Fruit fly (Drosophila melanogaster) whole organism, embryonic: ENCODE data around the gene CG4455.

Source experiments
- Antp ChIP-seq: fragments of 200-800 bp; sonication (Bioruptor generic); optimal IDR thresholded peaks from 3 replicates; lab custom pipeline; 2016; ENCODE audit warnings: missing biosample characterization, missing genetic modification characterization
- C15 ChIP-seq: fragments of 200-800 bp; sonication (Bioruptor generic); IDR thresholded peaks from 3 replicates; pipeline ENCODE4 v1.3.6; 2022; ENCODE audit warnings: missing biosample characterization, missing genetic modification characterization
- CG12236 ChIP-seq: fragments of 200-800 bp; sonication (Bioruptor generic); optimal IDR thresholded peaks from 2 replicates; lab custom pipeline; 2016; ENCODE audit warnings: missing biosample characterization, missing genetic modification characterization
- CG12659 ChIP-seq: fragments of 200-800 bp; sonication (Bioruptor generic); optimal IDR thresholded peaks from 3 replicates; lab custom pipeline; 2017; ENCODE audit warnings: mild to moderate bottlenecking, missing biosample characterization, missing genetic modification reagents, missing genetic modification characterization
- CG14441 ChIP-seq: fragments of 200-800 bp; sonication (Bioruptor generic); IDR thresholded peaks from 2 replicates; pipeline ENCODE4 v1.3.6; 2022; ENCODE audit warnings: missing biosample characterization, missing genetic modification characterization
- CG14667 ChIP-seq: fragments of 200-800 bp; sonication (Bioruptor generic); IDR thresholded peaks from 2 replicates; pipeline ENCODE4 v1.3.6; 2022; ENCODE audit warnings: missing biosample characterization, missing genetic modification characterization
- CG14860 ChIP-seq: fragments of 200-800 bp; sonication (Bioruptor generic); IDR thresholded peaks from 3 replicates; pipeline ENCODE4 v1.3.6; 2022; ENCODE audit warnings: missing biosample characterization, missing genetic modification characterization; ENCODE audit not compliant: partially characterized antibody
- CG15696 ChIP-seq: fragments of 200-800 bp; sonication (Bioruptor generic); optimal IDR thresholded peaks from 2 replicates; lab custom pipeline; 2019; ENCODE audit warnings: missing biosample characterization, mild to moderate bottlenecking, missing genetic modification characterization, moderate library complexity
- CG16779 ChIP-seq: fragments of 200-800 bp; sonication (Bioruptor generic); IDR thresholded peaks from 2 replicates; pipeline ENCODE4 v1.3.6; 2022; ENCODE audit warnings: missing biosample characterization, missing genetic modification characterization
- CG17361 ChIP-seq: fragments of 200-800 bp; sonication (Bioruptor generic); IDR thresholded peaks from 3 replicates; pipeline ENCODE4 v1.3.6; 2022; ENCODE audit warnings: missing biosample characterization, missing genetic modification characterization
- CG17612 ChIP-seq: fragments of 200-800 bp; sonication (Bioruptor generic); IDR thresholded peaks from 2 replicates; pipeline ENCODE4 v1.3.6; 2022; ENCODE audit warnings: missing biosample characterization, missing genetic modification characterization
- CG2199 ChIP-seq: fragments of 200-800 bp; sonication (Bioruptor generic); IDR thresholded peaks from 3 replicates; pipeline ENCODE4 v1.3.6; 2022; ENCODE audit warnings: missing biosample characterization, missing genetic modification characterization
- CG2202 ChIP-seq: fragments of 200-800 bp; sonication (Bioruptor generic); optimal IDR thresholded peaks from 2 replicates; lab custom pipeline; 2018; ENCODE audit warnings: missing biosample characterization, mild to moderate bottlenecking, missing genetic modification characterization
- CG30431 ChIP-seq: fragments of 200-800 bp; sonication (Bioruptor generic); optimal IDR thresholded peaks from 2 replicates; lab custom pipeline; 2017; ENCODE audit warnings: missing biosample characterization, missing genetic modification characterization
- CG42726 ChIP-seq: fragments of 200-800 bp; sonication (Bioruptor generic); IDR thresholded peaks from 2 replicates; pipeline ENCODE4 v1.3.6; 2022; ENCODE audit warnings: missing biosample characterization, missing genetic modification characterization; ENCODE audit not compliant: partially characterized antibody
- CG4282 ChIP-seq: fragments of 200-800 bp; sonication (Bioruptor generic); optimal IDR thresholded peaks from 2 replicates; lab custom pipeline; 2016; ENCODE audit warnings: missing biosample characterization, missing genetic modification characterization
- CG4328 ChIP-seq: fragments of 200-800 bp; sonication (Bioruptor generic); optimal IDR thresholded peaks from 3 replicates; lab custom pipeline; 2017; ENCODE audit warnings: missing biosample characterization, missing genetic modification reagents, missing genetic modification characterization
- CG4424 ChIP-seq: fragments of 200-800 bp; sonication (Bioruptor generic); optimal IDR thresholded peaks from 3 replicates; lab custom pipeline; 2016; ENCODE audit warnings: missing biosample characterization, missing genetic modification characterization
- CG5245 ChIP-seq: fragments of 200-800 bp; sonication (Bioruptor generic); optimal IDR thresholded peaks from 3 replicates; lab custom pipeline; 2016; ENCODE audit warnings: missing biosample characterization, missing genetic modification characterization
- CG7271 ChIP-seq: fragments of 200-800 bp; sonication (Bioruptor generic); optimal IDR thresholded peaks from 2 replicates; lab custom pipeline; 2018; ENCODE audit warnings: missing biosample characterization, mild to moderate bottlenecking, missing genetic modification characterization, moderate library complexity
- CG8281 ChIP-seq: fragments of 200-800 bp; sonication (Bioruptor generic); optimal IDR thresholded peaks from 2 replicates; lab custom pipeline; 2018; ENCODE audit warnings: missing biosample characterization, mild to moderate bottlenecking, missing genetic modification characterization, moderate library complexity
- CG9437 ChIP-seq: fragments of 200-800 bp; sonication (Bioruptor generic); optimal IDR thresholded peaks from 2 replicates; lab custom pipeline; 2018; ENCODE audit warnings: missing biosample characterization, mild to moderate bottlenecking, missing genetic modification characterization
- CG9609 ChIP-seq: fragments of 200-800 bp; sonication (Bioruptor generic); optimal IDR thresholded peaks from 3 replicates; lab custom pipeline; 2016; ENCODE audit warnings: missing biosample characterization, missing genetic modification characterization
- CG9876 ChIP-seq: fragments of 200-800 bp; sonication (Bioruptor generic); optimal IDR thresholded peaks from 2 replicates; lab custom pipeline; 2016; ENCODE audit warnings: missing biosample characterization, missing genetic modification characterization
- Deaf1 ChIP-seq: fragments of 200-800 bp; optimal IDR thresholded peaks from 3 replicates; lab custom pipeline; 2019; ENCODE audit warnings: missing biosample characterization, mild to moderate bottlenecking, missing genetic modification characterization, moderate library complexity
- Dfd ChIP-seq, 2 experiments: fragments of >200 bp; optimal IDR thresholded peaks; 2 replicates each; lab custom pipeline; 2017; ENCODE audit warnings: missing biosample characterization in 2 of 2, missing genetic modification characterization in 2 of 2
- Hey ChIP-seq: fragments of 200-800 bp; sonication (Bioruptor generic); optimal IDR thresholded peaks from 3 replicates; lab custom pipeline; 2018; ENCODE audit warnings: missing biosample characterization, mild to moderate bottlenecking, missing genetic modification characterization
- Hmx ChIP-seq: fragments of 200-800 bp; sonication (Bioruptor generic); optimal IDR thresholded peaks from 2 replicates; lab custom pipeline; 2016; ENCODE audit warnings: missing biosample characterization, missing genetic modification characterization
- Hr3 ChIP-seq: fragments of 200-800 bp; sonication (Bioruptor generic); optimal IDR thresholded peaks from 3 replicates; lab custom pipeline; 2016; ENCODE audit warnings: missing biosample characterization, missing genetic modification characterization
- Sry-δ ChIP-seq: fragments of 200-800 bp; sonication (Bioruptor generic); optimal IDR thresholded peaks from 2 replicates; lab custom pipeline; 2016; ENCODE audit warnings: missing biosample characterization, missing genetic modification characterization
- al ChIP-seq: fragments of 200-800 bp; sonication (Bioruptor generic); IDR thresholded peaks from 2 replicates; pipeline ENCODE4 v1.3.6; 2022; ENCODE audit warnings: missing biosample characterization, missing genetic modification characterization
- cato ChIP-seq: fragments of 200-800 bp; sonication (Bioruptor generic); optimal IDR thresholded peaks from 2 replicates; lab custom pipeline; 2016; ENCODE audit warnings: missing biosample characterization, missing genetic modification characterization, borderline replicate concordance
- dmrt99B ChIP-seq: fragments of 200-800 bp; sonication (Bioruptor generic); optimal IDR thresholded peaks from 2 replicates; lab custom pipeline; 2018; ENCODE audit warnings: missing biosample characterization, mild to moderate bottlenecking, missing genetic modification characterization, moderate library complexity
- gcm ChIP-seq: fragments of 200-800 bp; sonication (Bioruptor generic); optimal IDR thresholded peaks from 2 replicates; lab custom pipeline; 2019; ENCODE audit warnings: missing biosample characterization, mild to moderate bottlenecking, missing genetic modification characterization, moderate library complexity
- ham ChIP-seq: fragments of 200-800 bp; sonication (Bioruptor generic); IDR thresholded peaks from 2 replicates; pipeline ENCODE4 v1.3.6; 2022; ENCODE audit warnings: missing biosample characterization, missing genetic modification characterization
- hb ChIP-seq: fragments of 200-800 bp; sonication (Bioruptor generic); IDR thresholded peaks from 3 replicates; pipeline ENCODE4 v1.3.6; 2022; ENCODE audit warnings: missing biosample characterization, missing genetic modification characterization; ENCODE audit not compliant: partially characterized antibody
- ken ChIP-seq: fragments of 200-800 bp; sonication (Bioruptor generic); IDR thresholded peaks from 3 replicates; pipeline ENCODE4 v1.3.6; 2022; ENCODE audit warnings: missing biosample characterization, missing genetic modification characterization
- klu ChIP-seq: fragments of 200-800 bp; sonication (Bioruptor generic); IDR thresholded peaks from 2 replicates; pipeline ENCODE4 v1.3.6; 2022; ENCODE audit warnings: missing biosample characterization, missing genetic modification characterization
- oc ChIP-seq: fragments of 200-800 bp; sonication (Bioruptor generic); optimal IDR thresholded peaks from 2 replicates; lab custom pipeline; 2018; ENCODE audit warnings: missing biosample characterization, mild to moderate bottlenecking, missing genetic modification characterization, moderate library complexity
- peb ChIP-seq: fragments of 200-800 bp; sonication (Bioruptor generic); IDR thresholded peaks from 2 replicates; pipeline ENCODE4 v1.3.6; 2022; ENCODE audit warnings: missing biosample characterization, missing genetic modification characterization
- prd ChIP-seq, 3 experiments: fragments of >200 bp in 2 of 3; fragments of 200-800 bp in 1 of 3; sonication (Bioruptor generic) in 1 of 3; optimal IDR thresholded peaks in 2 of 3; IDR thresholded peaks in 1 of 3; 2 replicates in 2 of 3; 3 replicates in 1 of 3; pipeline versions ENCODE4 v1.3.6 to Lab custom; 2017 to 2022; ENCODE audit warnings: missing biosample characterization in 1 of 3, missing genetic modification characterization in 1 of 3
- pros ChIP-seq: fragments of 200-800 bp; sonication (Bioruptor generic); optimal IDR thresholded peaks from 3 replicates; lab custom pipeline; 2019; ENCODE audit warnings: missing biosample characterization, mild to moderate bottlenecking, missing genetic modification characterization, moderate library complexity
- row ChIP-seq: fragments of 200-800 bp; sonication (Bioruptor generic); IDR thresholded peaks from 3 replicates; pipeline ENCODE4 v1.3.6; 2022; ENCODE audit warnings: missing biosample characterization, missing genetic modification characterization
- sc ChIP-seq, 3 experiments: fragments of >200 bp in 2 of 3; fragments of 200-800 bp in 1 of 3; sonication (Bioruptor generic) in 1 of 3; optimal IDR thresholded peaks; 2 replicates in 2 of 3; 3 replicates in 1 of 3; lab custom pipeline; 2017; ENCODE audit warnings: mild to moderate bottlenecking in 1 of 3, missing biosample characterization in 1 of 3, missing genetic modification characterization in 1 of 3, missing genetic modification reagents in 1 of 3
- shn ChIP-seq: fragments of 200-800 bp; sonication (Bioruptor generic); optimal IDR thresholded peaks from 3 replicates; lab custom pipeline; 2016; ENCODE audit warnings: missing biosample characterization, missing genetic modification characterization
- so ChIP-seq: fragments of 200-800 bp; sonication (Bioruptor generic); IDR thresholded peaks from 3 replicates; pipeline ENCODE4 v1.3.6; 2022; ENCODE audit warnings: missing biosample characterization, missing genetic modification characterization
- vfl ChIP-seq: fragments of 200-800 bp; sonication (Bioruptor generic); optimal IDR thresholded peaks from 2 replicates; lab custom pipeline; 2016; ENCODE audit warnings: missing biosample characterization, missing genetic modification characterization
- vnd ChIP-seq: fragments of 200-800 bp; sonication (Bioruptor generic); IDR thresholded peaks from 3 replicates; pipeline ENCODE4 v1.3.6; 2022; ENCODE audit warnings: missing biosample characterization, missing genetic modification characterization; ENCODE audit not compliant: partially characterized antibody
- wek ChIP-seq: fragments of 200-800 bp; sonication (Bioruptor generic); optimal IDR thresholded peaks from 3 replicates; lab custom pipeline; 2018; ENCODE audit warnings: missing biosample characterization, mild to moderate bottlenecking, missing genetic modification characterization, moderate library complexity
- z ChIP-seq: fragments of 200-800 bp; sonication (Bioruptor generic); IDR thresholded peaks from 3 replicates; pipeline ENCODE4 v1.3.6; 2022; ENCODE audit warnings: missing biosample characterization, missing genetic modification characterization

Gene CG4455

DNA sequence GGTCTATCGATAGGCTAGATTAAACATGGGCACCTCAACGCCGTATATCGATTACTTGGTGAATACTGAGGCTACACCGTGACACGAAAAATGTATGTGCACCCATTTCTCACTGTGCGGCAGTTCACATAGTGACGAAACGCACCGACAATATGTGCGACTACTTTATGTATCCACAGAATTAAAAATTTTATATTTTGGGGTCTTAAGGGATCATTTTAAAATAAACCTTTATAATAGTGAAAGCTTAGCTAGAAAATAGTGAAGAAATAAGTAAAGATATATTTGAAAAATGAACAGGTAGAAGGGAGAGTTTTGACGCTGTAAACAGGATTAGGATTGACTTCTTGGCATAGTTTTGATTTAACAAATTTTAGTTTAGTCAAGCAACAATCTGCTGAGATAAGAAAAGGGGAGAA lies 23.6 kb upstream of the CG4455 start, which contains the start of gene mRpL4 (continued):
- TF ChIP-seq Deaf1 (tag; lab: Kevin White, UChicago) (no peak), peb (GFP tag; lab: Robert Waterston, UW) (no peak), CG15696 (tag; lab: Kevin White, UChicago) (peak; percentile 47), Antp (GFP tag; lab: Kevin White, UChicago) (peak; percentile 88), CG12236 (GFP tag; lab: Kevin White, UChicago) (peak; percentile 2), sc (optimal IDR thresholded peaks at IDR 0.05; lab: Kevin White, UChicago) (no peak), sc (GFP tag; optimal IDR thresholded peaks at IDR 0.05; lab: Kevin White, UChicago) (peak; percentile 13), CG5245 (GFP tag; lab: Kevin White, UChicago) (peak; percentile 41), ham (no peak), CG12659 (GFP tag; lab: Kevin White, UChicago) (peak; percentile 80), CG16779 (GFP tag; lab: Robert Waterston, UW) (0 out of 2 replicates have a peak, but pooled peaks have one; percentile 36), hb (GFP tag; lab: Robert Waterston, UW) (peak; percentile 99), shn (GFP tag; lab: Kevin White, UChicago) (peak; percentile 76), CG17361 (GFP tag; lab: Robert Waterston, UW) (peak; percentile 69; the same call in 2 of the 3 replicates), CG14667 (GFP tag; lab: Robert Waterston, UW) (no peak), CG4282 (peak; percentile 82), klu (GFP tag; lab: Robert Waterston, UW) (no peak), so (GFP tag; lab: Robert Waterston, UW) (no peak), z (no peak), C15 (0 out of 3 replicates have a peak, but pooled peaks have one; percentile 26), CG9876 (GFP tag; lab: Kevin White, UChicago) (peak; percentile 74), CG30431 (no peak), Sry-δ (GFP tag; lab: Kevin White, UChicago) (peak; percentile 87), ken (GFP tag; lab: Robert Waterston, UW) (peak; percentile 65; the same call in 1 of the 3 replicates), oc (tag; lab: Kevin White, UChicago) (peak; percentile 33), CG14441 (GFP tag; lab: Robert Waterston, UW) (peak; percentile 64), CG14860 (peak; percentile 99), Dfd (GFP tag; optimal IDR thresholded peaks at IDR 0.05; lab: Kevin White, UChicago) (no peak), CG7271 (tag; lab: Kevin White, UChicago) (no peak), pros (GFP tag; lab: Kevin White, UChicago) (no peak), Hmx (GFP tag; lab: Kevin White, UChicago) (no peak), row (GFP tag; lab: Robert Waterston, UW) (peak; percentile 93), vfl (GFP tag; lab: Kevin White, UChicago) (peak; percentile 88), cato (GFP tag; lab: Kevin White, UChicago) (peak; percentile 50), al (GFP tag; lab: Robert Waterston, UW) (no peak; the same call in 1 of the 2 replicates), CG8281 (tag; lab: Kevin White, UChicago) (no peak), CG17612 (GFP tag; lab: Robert Waterston, UW) (peak; percentile 31; the same call in 1 of the 2 replicates), dmrt99B (tag; lab: Kevin White, UChicago) (no peak), Hey (tag; lab: Kevin White, UChicago) (no peak), CG4328 (GFP tag; lab: Kevin White, UChicago) (peak; percentile 6), CG9437 (peak; percentile 27), CG9609 (GFP tag; lab: Kevin White, UChicago) (peak; percentile 75), CG2202 (no peak), CG4424 (GFP tag; lab: Kevin White, UChicago) (peak; percentile 77), vnd (GFP tag; lab: Robert Waterston, UW) (peak; percentile 98), Hr3 (GFP tag; lab: Kevin White, UChicago) (peak; percentile 79), CG42726 (GFP tag; lab: Robert Waterston, UW) (peak; percentile 99), CG2199 (GFP tag; lab: Robert Waterston, UW) (peak; percentile 87), wek (GFP tag; lab: Kevin White, UChicago) (peak; percentile 31), gcm (GFP tag; lab: Kevin White, UChicago) (no peak), prd (optimal IDR thresholded peaks at IDR 0.05; lab: Kevin White, UChicago) (no peak), prd (GFP tag; IDR thresholded peaks at IDR 0.05; lab: Robert Waterston, UW) (peak; percentile 81; the same call in 2 of the 3 replicates)
